Worm (Caenorhabditis elegans): Measurements from ENCODE around the gene egl-44.
A peak's percentile ranks its signal among the peaks of the same experiment; 100 is the strongest.

The egl-44 gene

DNA sequence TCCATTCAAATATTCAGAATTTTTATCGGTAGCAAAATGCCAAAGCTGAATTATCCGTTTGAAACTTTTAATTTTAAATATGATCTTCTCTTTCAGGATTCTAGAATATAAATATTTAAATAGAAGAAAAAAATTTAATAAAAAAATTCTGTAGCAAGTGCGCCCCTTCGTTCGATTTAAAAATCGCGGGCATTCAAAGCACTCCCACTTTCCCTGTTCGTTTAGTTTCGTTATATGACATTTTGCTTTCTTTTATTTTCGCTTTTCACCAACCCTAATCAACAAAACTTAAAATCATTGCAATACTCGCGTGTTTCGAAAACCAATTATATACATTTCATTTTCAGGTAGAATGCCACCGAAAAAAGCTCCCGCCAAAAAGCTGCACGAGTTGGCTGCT, 7.0 kb upstream of the egl-44 start, which contains the start of gene vrk-1:
vrk-1 (plus strand) TSS at position 348 of the 400 bp plus-strand sequence.
- no peak for TF ChIP-seq F49E8.2 (tag; optimal IDR thresholded peaks at IDR 0.05; ENCODE audit: borderline replicate concordance)
- TF ChIP-seq lsy-2 (tag; optimal IDR thresholded peaks at IDR 0.05) = peak in 1 of 2 experiments; percentile 25
- peak; percentile 48 for TF ChIP-seq dpl-1 (GFP tag; optimal IDR thresholded peaks at IDR 0.05)
- TF ChIP-seq T20F7.1 (GFP tag; optimal IDR thresholded peaks at IDR 0.05) = no peak
- TF ChIP-seq mes-2 (tag; optimal IDR thresholded peaks at IDR 0.05; ENCODE audit: poor library complexity, severe bottlenecking) = peak; percentile 24
- TF ChIP-seq lin-38 (GFP tag; IDR thresholded peaks at IDR 0.05) = peak; percentile 47
- TF ChIP-seq ZK337.2 (GFP tag; IDR thresholded peaks at IDR 0.05) = no peak
- TF ChIP-seq ceh-32 (tag; optimal IDR thresholded peaks at IDR 0.05; ENCODE audit: poor library complexity) = no peak
- TF ChIP-seq nhr-10 (tag; optimal IDR thresholded peaks at IDR 0.05) = no peak

DNA sequence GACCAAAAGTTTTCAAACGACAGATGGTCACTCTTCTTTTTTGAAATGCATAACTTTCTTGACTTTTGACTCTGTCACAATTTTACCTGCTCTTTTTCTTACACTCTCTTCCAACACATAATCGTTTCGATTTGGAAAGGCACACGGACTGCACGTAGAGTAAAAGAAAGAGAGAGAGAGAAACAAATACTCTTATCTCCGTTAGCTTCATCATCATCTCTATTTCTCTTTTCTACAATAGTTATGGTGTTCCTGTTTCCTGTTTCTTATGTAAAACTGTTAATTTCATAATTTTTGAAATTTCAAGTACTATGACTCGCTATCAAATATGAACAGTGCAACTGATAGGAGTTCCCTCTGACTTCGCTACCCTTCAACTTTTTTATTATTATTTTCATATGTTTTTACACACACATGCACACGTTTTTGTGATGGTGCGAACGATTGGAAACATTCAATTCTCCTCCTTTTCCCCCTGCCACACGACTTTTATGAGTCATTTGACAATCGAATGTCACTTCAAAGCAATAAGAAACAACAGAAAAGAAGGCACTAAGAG, 1.6 kb downstream of the egl-44 start:
- TF ChIP-seq tra-1 (GFP tag; IDR thresholded peaks at IDR 0.05) = peak; percentile 63; the same call in 1 of the 2 replicates
- peak; percentile 47 for TF ChIP-seq aha-1 (tag)
- TF ChIP-seq mep-1 (tag; optimal IDR thresholded peaks at IDR 0.05) = peak; percentile 35
- TF ChIP-seq hlh-30 (tag; optimal IDR thresholded peaks at IDR 0.05; ENCODE audit: insufficient read depth) = peak; percentile 10
- TF ChIP-seq ZK546.5 (tag; optimal IDR thresholded peaks at IDR 0.05) = no peak
- 0 out of 2 replicates have a peak, but pooled peaks have one; percentile 39 for TF ChIP-seq nhr-41 (GFP tag; IDR thresholded peaks at IDR 0.05)
- TF ChIP-seq zip-11 (GFP tag; IDR thresholded peaks at IDR 0.05) = no peak
- TF ChIP-seq dmd-6 (GFP tag; IDR thresholded peaks at IDR 0.05) = peak; percentile 71
- no peak for TF ChIP-seq zip-2 (tag; optimal IDR thresholded peaks at IDR 0.05)
- no peak for TF ChIP-seq sdz-12 (GFP tag; optimal IDR thresholded peaks at IDR 0.05)
- peak; percentile 37 for TF ChIP-seq T20F7.1 (GFP tag; optimal IDR thresholded peaks at IDR 0.05)
- peak; percentile 87 for TF ChIP-seq nhr-28 (tag; optimal IDR thresholded peaks at IDR 0.05)
- TF ChIP-seq nhr-48 (tag; optimal IDR thresholded peaks at IDR 0.05) = peak; percentile 61
- peak; percentile 85 for TF ChIP-seq hlh-11 (tag; optimal IDR thresholded peaks at IDR 0.05)
- no peak for TF ChIP-seq daf-16 (GFP tag; optimal IDR thresholded peaks at IDR 0.05)
- peak; percentile 92 for TF ChIP-seq daf-16 (tag; optimal IDR thresholded peaks at IDR 0.05)
- peak in 1 of 2 experiments; percentile 42 for TF ChIP-seq lsy-2 (tag; optimal IDR thresholded peaks at IDR 0.05)
- no peak for TF ChIP-seq nhr-10 (tag; optimal IDR thresholded peaks at IDR 0.05)
- TF ChIP-seq set-16 (GFP tag; IDR thresholded peaks at IDR 0.05) = no peak
- TF ChIP-seq jun-1 (tag; optimal IDR thresholded peaks at IDR 0.05) = no peak
- TF ChIP-seq lin-1 (GFP tag; IDR thresholded peaks at IDR 0.05) = peak; percentile 82
- TF ChIP-seq dve-1 (tag; optimal IDR thresholded peaks at IDR 0.05; ENCODE audit: insufficient read depth) = peak; percentile 84
- TF ChIP-seq F10B5.3 (tag; optimal IDR thresholded peaks at IDR 0.05) = no peak
- peak; percentile 83 for TF ChIP-seq php-3 (GFP tag; IDR thresholded peaks at IDR 0.05)
- TF ChIP-seq spr-3 (GFP tag; optimal IDR thresholded peaks at IDR 0.05) = no peak
- TF ChIP-seq nhr-77 (tag; optimal IDR thresholded peaks at IDR 0.05) = peak; percentile 95
- peak in 1 of 2 experiments; percentile 54 for TF ChIP-seq mdl-1 (tag; optimal IDR thresholded peaks at IDR 0.05)
- TF ChIP-seq hif-1 (tag; optimal IDR thresholded peaks at IDR 0.05) = peak in 1 of 2 experiments; percentile 70
- TF ChIP-seq F37D6.2 (tag; optimal IDR thresholded peaks at IDR 0.05) = no peak
- peak; percentile 32 for TF ChIP-seq mxl-3 (GFP tag; optimal IDR thresholded peaks at IDR 0.05)
- TF ChIP-seq mes-2 (tag; optimal IDR thresholded peaks at IDR 0.05; ENCODE audit: poor library complexity, severe bottlenecking) = peak; percentile 6
- peak; percentile 100 for TF ChIP-seq pqm-1 (tag; optimal IDR thresholded peaks at IDR 0.05)

DNA sequence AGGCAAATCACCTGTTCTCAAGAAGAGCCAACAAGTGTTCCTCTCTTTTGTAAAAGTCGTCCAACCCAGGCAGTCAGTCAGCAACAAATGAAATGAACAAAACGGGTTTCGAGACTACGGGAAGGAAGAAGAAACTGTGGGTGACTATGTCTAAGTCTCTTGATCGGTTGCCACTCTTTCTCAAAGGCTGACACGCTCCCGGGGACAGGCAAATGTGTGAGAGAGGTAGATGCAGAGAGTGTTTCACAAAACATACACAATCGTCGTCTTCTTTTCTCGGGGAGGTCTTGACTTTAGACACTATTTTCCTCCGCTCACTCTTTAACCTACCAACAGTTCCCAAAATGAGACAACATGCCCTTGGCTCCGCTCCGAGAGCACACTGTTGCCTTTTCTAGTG, 2.5 kb downstream of the egl-44 start:
- peak in 1 of 2 experiments; percentile 51 for TF ChIP-seq unc-62 (GFP tag; optimal IDR thresholded peaks at IDR 0.05 in 1 of 2)
- no peak for TF ChIP-seq unc-62 (tag; optimal IDR thresholded peaks at IDR 0.05)
- TF ChIP-seq gei-8 (GFP tag; optimal IDR thresholded peaks at IDR 0.05) = no peak
- TF ChIP-seq zfp-2 (tag; optimal IDR thresholded peaks at IDR 0.05) = no peak
- TF ChIP-seq daf-16 (GFP tag; optimal IDR thresholded peaks at IDR 0.05) = no peak
- TF ChIP-seq daf-16 (tag; optimal IDR thresholded peaks at IDR 0.05) = peak; percentile 37
- no peak for TF ChIP-seq F26F4.8 (GFP tag; conservative IDR thresholded peaks at IDR 0.05)
- TF ChIP-seq ceh-20 (GFP tag; IDR thresholded peaks at IDR 0.05) = no peak
- no peak for TF ChIP-seq nhr-76 (tag; optimal IDR thresholded peaks at IDR 0.05)
- no peak for TF ChIP-seq attf-4 (tag; optimal IDR thresholded peaks at IDR 0.05)
- TF ChIP-seq nhr-6 (tag; optimal IDR thresholded peaks at IDR 0.05) = no peak
- no peak for TF ChIP-seq nhr-11 (tag; optimal IDR thresholded peaks at IDR 0.05)
- TF ChIP-seq nhr-25 (tag; optimal IDR thresholded peaks at IDR 0.05; ENCODE audit: borderline replicate concordance, insufficient read depth) = peak; percentile 41
- peak; percentile 66 for TF ChIP-seq mxl-3 (GFP tag; optimal IDR thresholded peaks at IDR 0.05)
- TF ChIP-seq lsy-2 (tag; optimal IDR thresholded peaks at IDR 0.05) = peak in 1 of 2 experiments; percentile 21
- peak; percentile 26 for TF ChIP-seq dve-1 (tag; optimal IDR thresholded peaks at IDR 0.05; ENCODE audit: insufficient read depth)

Data from whole organism, L4 larva.